Worm (Caenorhabditis elegans) whole organism, young adult: ENCODE results near the gene F44D12.6.

ENCODE experiments used
- F52B5.7 ChIP-seq: sonication (generic microtip); optimal IDR thresholded peaks from 2 replicates; lab custom pipeline; 2016; ENCODE audit warnings: mild to moderate bottlenecking, missing genetic modification characterization, missing compliant biosample characterization
- K11D2.4 ChIP-seq: fragments of 200-800 bp; sonication (Bioruptor generic); IDR thresholded peaks from 2 replicates; pipeline ENCODE4 v1.3.6; 2022; ENCODE audit warnings: missing genetic modification reagents, missing genetic modification characterization, missing compliant biosample characterization
- T26A5.8 ChIP-seq: sonication (generic microtip); optimal IDR thresholded peaks from 2 replicates; lab custom pipeline; 2016; ENCODE audit warnings: missing genetic modification characterization, missing compliant biosample characterization
- ama-1 ChIP-seq, 3 experiments: fragments of 150-350 bp in 1 of 3; sonication (generic microtip) in 2 of 3; optimal IDR thresholded peaks; 2 replicates each; lab custom pipeline; 2014 to 2018; ENCODE audit warnings: missing biosample characterization in 2 of 3, missing genetic modification characterization in 2 of 3, missing genetic modification reagents in 2 of 3
- ccch-3 ChIP-seq: fragments of 200-800 bp; sonication (Bioruptor generic); optimal IDR thresholded peaks from 2 replicates; lab custom pipeline; 2018; ENCODE audit warnings: mild to moderate bottlenecking, missing genetic modification characterization, missing compliant biosample characterization
- ceh-40 ChIP-seq: fragments of 200-800 bp; sonication (Bioruptor generic); IDR thresholded peaks from 2 replicates; pipeline ENCODE4 v1.3.6; 2022; ENCODE audit warnings: missing genetic modification characterization, missing compliant biosample characterization
- lir-1 ChIP-seq: fragments of 200-800 bp; sonication (Bioruptor generic); conservative IDR thresholded peaks from 2 replicates; pipeline ENCODE4 v1.3.6; 2022; ENCODE audit warnings: missing genetic modification reagents, missing genetic modification characterization, missing compliant biosample characterization
- nhr-179 ChIP-seq: sonication (generic microtip); optimal IDR thresholded peaks from 2 replicates; lab custom pipeline; 2016; ENCODE audit warnings: mild to moderate bottlenecking, missing genetic modification characterization, missing compliant biosample characterization
- nhr-80 ChIP-seq: sonication (generic microtip); optimal IDR thresholded peaks from 2 replicates; lab custom pipeline; 2016; ENCODE audit warnings: missing genetic modification characterization, missing compliant biosample characterization
- snpc-4 ChIP-seq, 5 experiments: fragments of 150-350 bp in 1 of 5; sonication (generic microtip) in 4 of 5; optimal IDR thresholded peaks; 2 replicates each; lab custom pipeline; 2014 to 2018; ENCODE audit warnings: missing genetic modification characterization in 5 of 5, missing biosample characterization in 3 of 5, antibody characterized with exemption in 2 of 5, mild to moderate bottlenecking in 2 of 5, missing compliant biosample characterization in 2 of 5, missing genotype in 2 of 5, moderate library complexity in 2 of 5, missing genetic modification reagents in 1 of 5
- tlf-1 ChIP-seq: fragments of 200-800 bp; sonication (Bioruptor generic); optimal IDR thresholded peaks from 2 replicates; lab custom pipeline; 2018; ENCODE audit warnings: mild to moderate bottlenecking, missing genetic modification characterization, missing compliant biosample characterization

DNA sequence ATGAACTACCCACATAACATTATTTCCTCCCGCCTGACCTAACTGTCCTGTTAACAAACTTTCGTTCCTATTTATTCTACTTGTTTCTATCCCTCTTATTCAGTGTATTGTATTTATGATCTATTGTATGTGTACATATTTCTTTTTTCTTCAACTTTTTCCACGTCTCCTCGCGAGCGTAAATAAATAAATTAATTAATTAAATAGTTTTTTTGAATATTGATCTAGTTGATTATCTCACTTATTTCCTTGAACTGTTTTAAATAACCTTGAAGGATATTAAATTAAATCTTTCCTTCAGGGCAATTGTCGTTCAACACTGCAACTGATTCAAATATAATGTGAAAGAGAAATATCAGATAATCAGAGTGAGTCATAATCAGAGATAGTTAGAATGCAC is 9.7 kb downstream of the F44D12.6 start, which contains the start of gene frk-1:
- TF ChIP-seq ama-1 (optimal IDR thresholded peaks at IDR 0.05; lab: Kevin White, UChicago) (no peak), ama-1 (GFP tag; optimal IDR thresholded peaks at IDR 0.05; lab: Kevin White, UChicago) (no peak), F52B5.7 (tag; lab: Kevin White, UChicago) (no peak), T26A5.8 (no peak), nhr-179 (tag; lab: Kevin White, UChicago) (no peak), ccch-3 (GFP tag; lab: Kevin White, UChicago) (no peak), snpc-4 (GFP tag; optimal IDR thresholded peaks at IDR 0.05; lab: Kevin White, UChicago) (no peak), snpc-4 (tag; optimal IDR thresholded peaks at IDR 0.05; lab: Kevin White, UChicago) (no peak), nhr-80 (tag; lab: Kevin White, UChicago) (no peak), lir-1 (GFP tag; lab: Robert Waterston, UW) (no peak), K11D2.4 (no peak), tlf-1 (GFP tag; lab: Kevin White, UChicago) (no peak), ceh-40 (GFP tag; lab: Robert Waterston, UW) (no peak)
